Worm (Caenorhabditis elegans): ENCODE data around the gene end-1.

DNA sequence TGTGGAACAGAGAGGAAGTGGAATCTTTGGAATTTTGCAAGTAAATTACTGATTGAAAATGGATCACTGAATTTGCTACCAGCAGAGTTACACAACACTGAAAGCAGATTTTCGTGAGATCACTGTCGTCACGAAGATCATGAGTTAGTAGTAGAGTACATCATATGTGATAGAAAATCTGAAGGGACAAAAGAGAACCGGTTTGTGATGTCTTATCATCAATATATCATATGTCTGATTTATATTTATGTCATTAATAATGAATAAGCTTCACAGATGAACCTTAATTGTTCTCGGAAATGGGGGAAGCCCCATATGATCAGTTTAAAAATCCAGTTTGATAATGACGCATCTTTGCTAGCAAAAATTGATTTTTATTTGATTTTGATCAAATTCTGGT, 48.9 kb upstream of the end-1 start:
- TF ChIP-seq zag-1 (tag; optimal IDR thresholded peaks at IDR 0.05) (no peak), pha-4 (tag; optimal IDR thresholded peaks at IDR 0.05) (no peak), nhr-28 (tag; optimal IDR thresholded peaks at IDR 0.05) (no peak), ztf-4 (tag; optimal IDR thresholded peaks at IDR 0.05) (no peak), nhr-43 (tag; optimal IDR thresholded peaks at IDR 0.05; ENCODE audit: poor library complexity, severe bottlenecking) (peak; percentile 49), tbx-2 (tag; optimal IDR thresholded peaks at IDR 0.05) (no peak), pqm-1 (tag; optimal IDR thresholded peaks at IDR 0.05) (no peak), snpc-4 (tag; optimal IDR thresholded peaks at IDR 0.05) (no peak), fkh-10 (GFP tag; optimal IDR thresholded peaks at IDR 0.05) (no peak), ceh-16 (tag; optimal IDR thresholded peaks at IDR 0.05) (no peak)

All from whole organism, L3 larva.